Worm (Caenorhabditis elegans) whole organism, L1 larva: ENCODE measurements around the gene ptr-3.

Experiments used
- aly-2 ChIP-seq: fragments of 150-350 bp; optimal IDR thresholded peaks from 2 replicates; lab custom pipeline; 2014; ENCODE audit warnings: missing biosample characterization, missing genetic modification characterization
- ama-1 ChIP-seq: fragments of 150-350 bp; optimal IDR thresholded peaks from 2 replicates; lab custom pipeline; 2014
- efl-3 ChIP-seq: fragments of 200-800 bp; sonication (Bioruptor generic); optimal IDR thresholded peaks from 2 replicates; lab custom pipeline; 2018; ENCODE audit warnings: mild to moderate bottlenecking, missing genetic modification characterization, missing compliant biosample characterization
- fos-1 ChIP-seq: fragments of 150-350 bp; optimal IDR thresholded peaks from 2 replicates; lab custom pipeline; 2014; ENCODE audit warnings: missing biosample characterization, missing genetic modification characterization
- nhr-11 ChIP-seq: fragments of 150-350 bp; optimal IDR thresholded peaks from 2 replicates; lab custom pipeline; 2014; ENCODE audit warnings: missing biosample characterization, missing genetic modification characterization
- nhr-20 ChIP-seq: sonication (generic microtip); optimal IDR thresholded peaks from 2 replicates; lab custom pipeline; 2016; ENCODE audit warnings: mild to moderate bottlenecking, missing genetic modification characterization, missing compliant biosample characterization
- sox-4 ChIP-seq: sonication (generic microtip); optimal IDR thresholded peaks from 2 replicates; lab custom pipeline; 2016; ENCODE audit warnings: missing genetic modification characterization, missing compliant biosample characterization

DNA sequence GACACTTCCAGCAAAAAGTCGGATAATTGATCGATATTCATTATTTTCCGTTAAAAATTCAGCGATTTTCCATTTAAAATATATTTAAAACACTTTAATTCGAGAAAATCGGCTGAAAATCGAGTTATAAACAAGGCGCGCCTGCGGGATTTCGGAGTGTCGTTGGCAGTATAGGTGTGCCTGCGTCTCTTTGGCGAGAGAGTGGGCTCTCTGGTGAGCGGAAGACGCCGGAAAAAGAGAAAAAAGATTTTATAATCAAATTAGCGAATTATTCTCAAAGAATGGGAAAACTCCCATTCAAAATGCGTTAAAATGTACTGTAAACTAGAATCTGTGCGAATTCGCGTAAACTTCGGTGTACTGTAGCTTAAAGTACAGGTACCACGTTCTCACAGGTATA lies 19.6 kb downstream of the ptr-3 start, which contains the start of gene D1069.3:
- TF ChIP-seq nhr-11 (tag; lab: Kevin White, UChicago): no peak
- TF ChIP-seq fos-1 (tag; lab: Kevin White, UChicago): no peak
- no peak for TF ChIP-seq sox-4 (tag; lab: Kevin White, UChicago)
- TF ChIP-seq ama-1 (lab: Kevin White, UChicago): no peak
- TF ChIP-seq nhr-20: peak; percentile 11
- no peak for TF ChIP-seq efl-3
- TF ChIP-seq aly-2: no peak
